Worm (Caenorhabditis elegans) whole organism, late embryonic: ENCODE data around the gene F40A3.2.

Experiments
- ama-1 ChIP-seq: fragments of 150-350 bp; optimal IDR thresholded peaks from 2 replicates; lab custom pipeline; 2014
- ceh-22 ChIP-seq: sonication (generic microtip); optimal IDR thresholded peaks from 2 replicates; lab custom pipeline; 2017; ENCODE audit warnings: missing biosample characterization, missing genetic modification characterization
- ceh-31 ChIP-seq: sonication (generic microtip); optimal IDR thresholded peaks from 2 replicates; lab custom pipeline; 2016; ENCODE audit warnings: missing genetic modification characterization, missing compliant biosample characterization
- elt-2 ChIP-seq: sonication (generic microtip); optimal IDR thresholded peaks from 2 replicates; lab custom pipeline; 2016; ENCODE audit warnings: missing genetic modification reagents, missing genetic modification characterization, missing compliant biosample characterization
- nfya-1 ChIP-seq: sonication (generic microtip); optimal IDR thresholded peaks from 2 replicates; lab custom pipeline; 2017; ENCODE audit warnings: missing genetic modification characterization, mild to moderate bottlenecking, missing compliant biosample characterization, antibody characterized with exemption, moderate library complexity
- nhr-11 ChIP-seq: fragments of 150-350 bp; optimal IDR thresholded peaks from 2 replicates; lab custom pipeline; 2014; ENCODE audit warnings: missing biosample characterization, missing genetic modification characterization
- rnt-1 ChIP-seq: sonication (generic microtip); optimal IDR thresholded peaks from 2 replicates; lab custom pipeline; 2016; ENCODE audit warnings: missing genetic modification characterization, missing compliant biosample characterization

- TF ChIP-seq nhr-11 (tag; lab: Kevin White, UChicago) (no peak), ama-1 (lab: Kevin White, UChicago) (no peak), ceh-22 (tag; lab: Kevin White, UChicago) (no peak), nfya-1 (no peak), ceh-31 (no peak), rnt-1 (tag; lab: Kevin White, UChicago) (no peak), elt-2 (tag; lab: Kevin White, UChicago) (no peak)
Measured at ce11 chrV:7863020-7863523, 15.6 kb upstream of the F40A3.2 start, which contains the start of gene C37C3.10.
